Fruit fly (Drosophila melanogaster): Measurements from ENCODE around the gene Or33b.

Gene Or33b

dm6 chr2L:11935881-11936280, at the start of gene Or33b:
Gene Or33b (plus strand): TSS chr2L:11936181.
- no peak for TF ChIP-seq noc (tag; optimal IDR thresholded peaks at IDR 0.05)

DNA sequence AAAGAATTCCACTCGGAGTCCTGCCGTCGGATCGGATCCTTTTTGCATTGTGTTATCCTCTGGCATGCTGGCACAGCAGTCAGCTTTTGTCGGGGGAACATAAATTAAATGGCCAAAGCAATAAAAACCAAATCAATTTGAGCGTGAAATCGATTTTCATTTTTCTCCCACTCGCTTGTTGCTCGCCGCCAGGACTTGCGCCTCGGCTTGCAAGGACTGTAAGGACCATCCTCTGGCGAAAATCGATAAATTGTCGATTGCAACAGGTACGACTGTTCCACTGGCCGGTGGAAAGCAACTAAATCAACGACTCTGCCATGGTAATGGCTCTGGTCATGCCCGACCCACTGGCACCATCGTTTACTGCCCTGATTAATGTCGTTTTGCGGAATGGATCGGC, 42.7 kb upstream of the Or33b start:
- TF ChIP-seq noc (tag; optimal IDR thresholded peaks at IDR 0.05) = no peak

dm6 chr2L:11902483-11902882, 33.5 kb upstream of the Or33b start:
- no peak for TF ChIP-seq noc (tag; optimal IDR thresholded peaks at IDR 0.05)

- no peak for TF ChIP-seq noc (tag; optimal IDR thresholded peaks at IDR 0.05)
These were observed 32.6 kb upstream of the Or33b start for dm6 chr2L:11903335-11903734.

DNA sequence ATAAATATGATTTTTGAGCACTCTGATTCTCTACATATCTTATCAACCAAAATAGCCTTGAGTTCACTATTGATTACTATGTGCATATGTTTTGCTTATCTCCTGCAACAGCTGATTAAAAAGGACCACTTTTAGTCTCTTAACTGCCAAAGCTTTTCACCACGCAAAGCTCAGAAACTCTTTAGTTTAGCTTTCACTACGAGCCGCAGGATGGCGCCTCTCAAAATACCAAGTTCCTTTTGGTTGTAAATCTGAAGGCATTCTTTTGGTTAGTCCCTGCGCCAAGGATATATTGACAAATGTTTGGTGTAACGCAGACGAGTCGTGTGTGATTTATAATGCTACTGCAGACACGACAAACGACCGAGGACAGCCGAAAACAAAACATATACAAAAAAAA, 31.8 kb upstream of the Or33b start:
- TF ChIP-seq noc (tag; optimal IDR thresholded peaks at IDR 0.05) = no peak

dm6 chr2L:11928464-11928863, 7.5 kb upstream of the Or33b start, which contains the start of gene Pde1c:
Gene Pde1c (minus strand): TSS chr2L:11928572.
- no peak for TF ChIP-seq noc (tag; optimal IDR thresholded peaks at IDR 0.05)

dm6 chr2L:11931603-11932002, 4.4 kb upstream of the Or33b start:
- no peak for TF ChIP-seq noc (tag; optimal IDR thresholded peaks at IDR 0.05)

- TF ChIP-seq noc (tag; optimal IDR thresholded peaks at IDR 0.05) = no peak
These were observed 1.8 kb upstream of the Or33b start, which contains the start of gene Or33a for dm6 chr2L:11934205-11934604. Gene Or33a (plus strand): TSS chr2L:11934505.

DNA sequence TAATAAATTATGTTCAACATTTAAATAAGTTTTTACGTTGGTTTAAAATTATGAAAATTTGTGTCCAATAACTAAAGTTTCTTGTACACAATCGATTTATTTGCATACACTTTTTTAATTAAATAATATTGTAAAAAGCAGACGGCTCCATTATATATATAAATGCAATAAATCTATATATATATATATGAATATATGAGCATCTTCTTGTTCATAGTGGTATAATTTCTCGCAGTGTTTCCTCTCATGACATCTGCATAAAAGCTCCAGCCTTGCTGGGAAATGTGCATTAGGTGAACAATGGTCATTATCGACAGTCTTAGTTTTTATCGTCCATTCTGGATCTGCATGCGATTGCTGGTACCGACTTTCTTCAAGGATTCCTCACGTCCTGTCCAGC, 1.7 kb downstream of the Or33b start, which contains the start of gene Or33c:
Gene Or33c (plus strand): TSS at position 301 of the 400 bp plus-strand sequence.
- no peak for TF ChIP-seq noc (tag; optimal IDR thresholded peaks at IDR 0.05)

DNA sequence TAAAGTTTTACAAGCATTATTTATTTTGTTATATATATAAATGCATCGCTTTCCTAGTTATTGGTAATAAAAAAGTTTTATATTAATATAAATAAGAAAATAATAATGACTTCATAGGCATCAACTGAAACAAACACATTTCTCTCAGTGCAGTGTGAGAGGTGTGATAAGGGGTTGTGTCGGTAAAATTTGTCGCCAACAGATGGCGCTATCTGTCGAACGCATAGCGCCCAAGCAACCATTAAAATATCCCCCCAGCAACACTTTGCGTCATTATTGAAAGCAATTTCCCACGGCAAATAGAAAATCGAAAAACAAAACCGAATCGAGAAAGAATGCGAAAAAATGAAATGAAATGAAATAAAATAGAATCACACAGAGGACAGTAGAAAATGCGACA, 4.6 kb downstream of the Or33b start:
- no peak for TF ChIP-seq noc (tag; optimal IDR thresholded peaks at IDR 0.05)

- TF ChIP-seq noc (tag; optimal IDR thresholded peaks at IDR 0.05) = no peak
These were observed 6.3 kb downstream of the Or33b start for dm6 chr2L:11942265-11942664.

DNA sequence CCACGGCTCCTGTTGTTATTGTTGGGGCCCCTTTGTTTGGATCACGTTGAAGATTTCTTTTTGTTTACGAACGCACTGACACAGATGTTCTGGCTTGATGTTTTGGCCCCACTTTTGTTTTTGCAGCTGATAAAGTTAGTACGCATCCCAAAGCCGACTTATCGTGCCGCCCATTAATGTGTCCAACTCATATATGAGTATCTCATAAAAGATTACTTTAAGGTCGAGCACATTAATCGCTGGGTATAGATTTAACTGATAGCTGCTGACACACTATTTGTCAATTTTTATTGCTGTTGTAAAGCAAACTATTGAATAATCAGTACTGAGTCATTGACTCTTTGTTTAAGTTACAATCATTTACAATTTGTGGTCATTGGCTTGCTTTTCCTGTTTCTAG, 6.8 kb downstream of the Or33b start:
- no peak for TF ChIP-seq noc (tag; optimal IDR thresholded peaks at IDR 0.05)

- no peak for TF ChIP-seq noc (tag; optimal IDR thresholded peaks at IDR 0.05)
These were observed 7.8 kb downstream of the Or33b start, which contains the start of gene Crys for dm6 chr2L:11943829-11944228. Gene Crys (plus strand): TSS chr2L:11944129.

dm6 chr2L:11947641-11948040, 11.7 kb downstream of the Or33b start, which contains the start of gene CG16964:
Gene CG16964 (plus strand): TSS chr2L:11947941.
- no peak for TF ChIP-seq noc (tag; optimal IDR thresholded peaks at IDR 0.05)

dm6 chr2L:11948479-11948878, 12.5 kb downstream of the Or33b start:
- no peak for TF ChIP-seq noc (tag; optimal IDR thresholded peaks at IDR 0.05)

dm6 chr2L:11949917-11950316, 13.9 kb downstream of the Or33b start:
- TF ChIP-seq noc (tag; optimal IDR thresholded peaks at IDR 0.05) = no peak

DNA sequence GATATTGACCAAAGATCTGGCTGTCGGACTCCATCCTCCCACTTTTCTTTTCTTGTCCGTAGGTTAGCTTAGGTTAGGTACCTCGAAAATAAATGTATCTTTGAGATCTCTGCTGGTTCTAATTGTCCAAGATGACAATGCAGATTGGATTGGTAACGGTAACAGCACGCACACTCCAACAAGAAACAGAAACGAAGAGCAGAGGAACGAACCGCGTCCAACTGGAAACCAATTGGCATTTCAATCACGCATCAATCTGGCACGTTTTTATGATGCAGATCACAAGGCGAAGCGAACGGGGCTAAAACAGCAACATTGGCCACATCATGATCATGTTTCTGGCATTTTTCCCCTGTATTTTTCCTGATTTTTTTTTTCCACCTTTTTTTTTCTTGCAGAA, 19.9 kb downstream of the Or33b start:
- no peak for TF ChIP-seq noc (tag; optimal IDR thresholded peaks at IDR 0.05)

DNA sequence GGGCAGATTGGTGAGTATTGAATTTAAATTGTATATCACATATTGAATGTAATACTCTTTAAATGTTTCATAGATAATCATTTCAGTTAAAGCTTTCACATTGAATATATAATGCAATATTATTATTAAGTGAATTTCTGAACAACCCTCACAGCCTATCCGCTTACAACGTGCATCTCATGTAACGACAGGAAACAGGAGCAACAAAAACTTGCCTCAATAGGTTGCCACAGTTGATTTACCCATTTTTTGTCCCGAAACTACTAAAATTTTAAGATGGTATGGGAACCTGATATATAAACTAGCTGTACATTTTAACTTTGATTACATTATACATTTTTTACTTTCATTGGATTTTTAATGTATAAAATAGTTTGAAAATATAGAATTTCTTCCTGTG, 22.7 kb downstream of the Or33b start:
- no peak for TF ChIP-seq noc (tag; optimal IDR thresholded peaks at IDR 0.05)

Data from whole organism, larva.